Fruit fly (Drosophila melanogaster) ovary, adult (tissue): ENCODE measurements around the gene Pcp.

Experiments used
- CG17801 ChIP-seq: fragments of 200-800 bp; optimal IDR thresholded peaks from 2 replicates; lab custom pipeline; 2019; ENCODE audit warnings: missing biosample characterization, mild to moderate bottlenecking, missing genetic modification characterization, moderate library complexity; ENCODE audit not compliant: partially characterized antibody

Gene Pcp

dm6 chr2L:7021382-7021781, at the start of gene Pcp:
Pcp (plus strand) TSS chr2L:7021682.
- no peak for TF ChIP-seq CG17801 (GFP tag; lab: Kevin White, UChicago)

dm6 chr2L:6991085-6991484, 30.4 kb upstream of the Pcp start:
- TF ChIP-seq CG17801 (GFP tag; lab: Kevin White, UChicago) = no peak

dm6 chr2L:6998736-6999135, 22.7 kb upstream of the Pcp start:
- no peak for TF ChIP-seq CG17801 (GFP tag; lab: Kevin White, UChicago)

dm6 chr2L:7004304-7004703, 17.2 kb upstream of the Pcp start:
- TF ChIP-seq CG17801 (GFP tag; lab: Kevin White, UChicago) = no peak

dm6 chr2L:7005489-7005888, 16.0 kb upstream of the Pcp start:
- TF ChIP-seq CG17801 (GFP tag; lab: Kevin White, UChicago) = no peak

- no peak for TF ChIP-seq CG17801 (GFP tag; lab: Kevin White, UChicago)
These were observed 13.9 kb upstream of the Pcp start for dm6 chr2L:7007564-7007963.

- TF ChIP-seq CG17801 (GFP tag; lab: Kevin White, UChicago) = no peak
These were observed 11.5 kb upstream of the Pcp start, which contains the start of gene uif for dm6 chr2L:7009807-7010470. uif (minus strand) TSS chr2L:7010359.

- TF ChIP-seq CG17801 (GFP tag; lab: Kevin White, UChicago) = no peak
These were observed 11.0 kb upstream of the Pcp start for dm6 chr2L:7010513-7010912.

dm6 chr2L:7011962-7012361, 9.5 kb upstream of the Pcp start, which contains the start of gene CG43321:
CG43321 (plus strand) TSS chr2L:7012262.
- no peak for TF ChIP-seq CG17801 (GFP tag; lab: Kevin White, UChicago)

dm6 chr2L:7013157-7013556, 8.3 kb upstream of the Pcp start, which contains the start of gene CG43322:
CG43322 (plus strand) TSS chr2L:7013396.
- TF ChIP-seq CG17801 (GFP tag; lab: Kevin White, UChicago) = no peak

dm6 chr2L:7023614-7024259, 2.3 kb downstream of the Pcp start, which contains the start of gene Gart:
Gart (minus strand) TSS chr2L:7023898.
- no peak for TF ChIP-seq CG17801 (GFP tag; lab: Kevin White, UChicago)

- no peak for TF ChIP-seq CG17801 (GFP tag; lab: Kevin White, UChicago)
These were observed 3.8 kb downstream of the Pcp start for dm6 chr2L:7025247-7025646.

dm6 chr2L:7026308-7026707, 4.8 kb downstream of the Pcp start:
- TF ChIP-seq CG17801 (GFP tag; lab: Kevin White, UChicago) = no peak

- peak; percentile 42 for TF ChIP-seq CG17801 (GFP tag; lab: Kevin White, UChicago)
These were observed 5.8 kb downstream of the Pcp start, which contains the start of the genes CG31908 and MME1 for dm6 chr2L:7026988-7027908. CG31908 (minus strand) TSS chr2L:7027389. MME1 (plus strand) TSS chr2L:7027526.

dm6 chr2L:7028440-7028839, 7.0 kb downstream of the Pcp start:
- TF ChIP-seq CG17801 (GFP tag; lab: Kevin White, UChicago) = no peak
